Worm (Caenorhabditis elegans): Measurements from ENCODE around the gene rpt-4.
A peak's percentile ranks its signal among the peaks of the same experiment; 100 is the strongest.

The rpt-4 gene

ce11 chrII:23025-23424, 23.0 kb downstream of the rpt-4 start, which contains the start of gene sqt-2:
Gene sqt-2, plus strand, starts transcription at chrII:23325.
- peak; percentile 59 for TF ChIP-seq nhr-85 (tag)
- no peak for TF ChIP-seq ztf-11 (tag; optimal IDR thresholded peaks at IDR 0.05)
- no peak for TF ChIP-seq hpl-2 (GFP tag; optimal IDR thresholded peaks at IDR 0.05)
- peak; percentile 38 for TF ChIP-seq blmp-1 (tag; optimal IDR thresholded peaks at IDR 0.05)

ce11 chrII:21953-22352, 24.1 kb downstream of the rpt-4 start:
- TF ChIP-seq nhr-85 (tag) (peak; percentile 59), hpl-2 (GFP tag; optimal IDR thresholded peaks at IDR 0.05) (no peak), efl-1 (optimal IDR thresholded peaks at IDR 0.05) (no peak), efl-1 (GFP tag; optimal IDR thresholded peaks at IDR 0.05 in 1 of 2) (peak in 1 of 2 experiments; percentile 80)

ce11 chrII:19238-19637, 26.8 kb downstream of the rpt-4 start, which contains the start of gene gmeb-1:
Gene gmeb-1, plus strand, starts transcription at chrII:19538.
- TF ChIP-seq C04F5.9 (tag; optimal IDR thresholded peaks at IDR 0.05) = no peak
- TF ChIP-seq lin-13 (GFP tag; optimal IDR thresholded peaks at IDR 0.05) = no peak
- no peak for TF ChIP-seq efl-3 (GFP tag; optimal IDR thresholded peaks at IDR 0.05)
- TF ChIP-seq F16B12.6 (tag; optimal IDR thresholded peaks at IDR 0.05) = no peak
- TF ChIP-seq swsn-7 (tag; optimal IDR thresholded peaks at IDR 0.05) = no peak
- TF ChIP-seq fkh-8 (tag; optimal IDR thresholded peaks at IDR 0.05) = no peak
- TF ChIP-seq ces-1 (GFP tag; optimal IDR thresholded peaks at IDR 0.05) = no peak
- no peak for TF ChIP-seq dpl-1 (GFP tag; optimal IDR thresholded peaks at IDR 0.05)
- no peak for TF ChIP-seq snu-23 (GFP tag; optimal IDR thresholded peaks at IDR 0.05)
- no peak for TF ChIP-seq egl-13 (tag; optimal IDR thresholded peaks at IDR 0.05)
- TF ChIP-seq lir-3 (tag; optimal IDR thresholded peaks at IDR 0.05; ENCODE audit: poor library complexity) = no peak
- TF ChIP-seq fkh-10 (GFP tag; optimal IDR thresholded peaks at IDR 0.05) = no peak
- no peak for TF ChIP-seq nhr-85 (tag)
- no peak for TF ChIP-seq nhr-90 (tag; optimal IDR thresholded peaks at IDR 0.05; ENCODE audit: poor library complexity)
- no peak for TF ChIP-seq hlh-17 (GFP tag; optimal IDR thresholded peaks at IDR 0.05; ENCODE audit: borderline replicate concordance)
- no peak for TF ChIP-seq rnt-1 (tag; optimal IDR thresholded peaks at IDR 0.05)
- no peak for TF ChIP-seq ztf-11 (tag; optimal IDR thresholded peaks at IDR 0.05)
- no peak for TF ChIP-seq nhr-19 (GFP tag; conservative IDR thresholded peaks at IDR 0.05)

- TF ChIP-seq ceh-90 (tag; optimal IDR thresholded peaks at IDR 0.05) = no peak
- no peak for TF ChIP-seq irx-1 (tag; optimal IDR thresholded peaks at IDR 0.05)
- TF ChIP-seq nhr-76 (tag; optimal IDR thresholded peaks at IDR 0.05) = no peak
- no peak for TF ChIP-seq zip-4 (GFP tag; optimal IDR thresholded peaks at IDR 0.05)
- no peak for TF ChIP-seq pax-3 (tag; optimal IDR thresholded peaks at IDR 0.05)
- peak; percentile 33; the same call in 1 of the 2 replicates for TF ChIP-seq nhr-19 (GFP tag; conservative IDR thresholded peaks at IDR 0.05)
- peak; percentile 44 for TF ChIP-seq F16B12.6 (tag; optimal IDR thresholded peaks at IDR 0.05)
- peak; percentile 68 for TF ChIP-seq tbx-2 (tag; optimal IDR thresholded peaks at IDR 0.05)
- TF ChIP-seq sup-37 (GFP tag; optimal IDR thresholded peaks at IDR 0.05) = no peak
- TF ChIP-seq egl-27 (tag; optimal IDR thresholded peaks at IDR 0.05) = peak in 1 of 2 experiments; percentile 17
- TF ChIP-seq lin-35 (GFP tag; optimal IDR thresholded peaks at IDR 0.05) = peak; percentile 77 to 80
- no peak for TF ChIP-seq sox-4 (tag; optimal IDR thresholded peaks at IDR 0.05)
- no peak for TF ChIP-seq nhr-84 (tag; optimal IDR thresholded peaks at IDR 0.05)
- no peak for TF ChIP-seq elt-2 (tag; optimal IDR thresholded peaks at IDR 0.05)
- no peak; the same call in 1 of the 2 replicates for TF ChIP-seq ceh-88 (GFP tag; IDR thresholded peaks at IDR 0.05)
- peak; percentile 22 for TF ChIP-seq nhr-77 (tag; optimal IDR thresholded peaks at IDR 0.05)
- peak; percentile 48 to 63 (median 53) for TF ChIP-seq dpl-1 (GFP tag; optimal IDR thresholded peaks at IDR 0.05)
- peak; percentile 56 for TF ChIP-seq blmp-1 (tag; optimal IDR thresholded peaks at IDR 0.05)
- TF ChIP-seq nhr-71 (tag; optimal IDR thresholded peaks at IDR 0.05) = peak; percentile 81
- peak in 1 of 2 experiments; percentile 81 for TF ChIP-seq mdl-1 (tag; optimal IDR thresholded peaks at IDR 0.05)
- TF ChIP-seq snpc-4 (tag; optimal IDR thresholded peaks at IDR 0.05) = peak; percentile 30
- peak; percentile 4 for TF ChIP-seq nhr-237 (tag; optimal IDR thresholded peaks at IDR 0.05)
- TF ChIP-seq skn-1 (tag; optimal IDR thresholded peaks at IDR 0.05) = peak; percentile 59
- peak; percentile 43 for TF ChIP-seq C04F5.9 (tag; optimal IDR thresholded peaks at IDR 0.05)
- TF ChIP-seq dsc-1 (tag; optimal IDR thresholded peaks at IDR 0.05) = peak; percentile 54
- peak; percentile 51 to 64 for TF ChIP-seq lsy-2 (tag; optimal IDR thresholded peaks at IDR 0.05)
- TF ChIP-seq unc-30 (tag; optimal IDR thresholded peaks at IDR 0.05) = no peak
- TF ChIP-seq fos-1 (tag; optimal IDR thresholded peaks at IDR 0.05) = peak; percentile 17
- peak in 2 of 3 experiments; percentile 52 to 65 for TF ChIP-seq ceh-82 (tag; optimal IDR thresholded peaks at IDR 0.05)
- TF ChIP-seq efl-1 (optimal IDR thresholded peaks at IDR 0.05) = peak; percentile 65 to 68
- TF ChIP-seq efl-1 (GFP tag; optimal IDR thresholded peaks at IDR 0.05 in 1 of 2) = peak; percentile 56 to 92
- TF ChIP-seq efl-3 (GFP tag; optimal IDR thresholded peaks at IDR 0.05) = no peak
- TF ChIP-seq lin-13 (GFP tag; optimal IDR thresholded peaks at IDR 0.05) = peak; percentile 32
These were observed 27.2 kb downstream of the rpt-4 start for ce11 chrII:18787-19186.
